Worm (Caenorhabditis elegans): ENCODE measurements around the gene nhr-50.

The nhr-50 gene

DNA sequence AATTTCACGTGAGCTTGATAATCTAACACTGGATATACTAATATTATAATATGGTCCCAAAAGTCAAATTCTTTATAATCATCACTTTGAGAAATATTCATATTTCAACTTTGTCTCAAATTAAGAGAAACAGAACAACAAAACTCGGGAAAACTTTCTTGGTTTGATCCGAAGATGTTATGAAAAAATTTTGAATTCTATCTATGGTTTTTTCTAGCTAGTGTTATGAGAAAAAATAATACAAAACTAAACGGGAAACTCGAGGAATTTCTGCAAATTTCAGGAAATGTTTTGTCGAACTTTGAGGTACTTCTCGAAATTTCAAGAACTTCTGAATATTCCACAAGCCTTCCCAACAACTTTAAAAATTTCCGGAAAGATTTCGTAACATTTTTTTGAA lies 49.5 kb downstream of the nhr-50 start, which contains the start of gene srw-59:
srw-59 (minus strand) TSS at position 101 of the 400 bp plus-strand sequence.
- TF ChIP-seq Y67H2A.10 (GFP tag; conservative IDR thresholded peaks at IDR 0.05) (no peak), tlf-1 (GFP tag; optimal IDR thresholded peaks at IDR 0.05) (no peak), F23B12.7 (tag; optimal IDR thresholded peaks at IDR 0.05; ENCODE audit: insufficient read depth) (no peak), nhr-179 (tag; optimal IDR thresholded peaks at IDR 0.05) (no peak), akir-1 (GFP tag; optimal IDR thresholded peaks at IDR 0.05) (no peak), K11D2.4 (GFP tag; IDR thresholded peaks at IDR 0.05) (no peak), ccch-3 (GFP tag; optimal IDR thresholded peaks at IDR 0.05) (no peak), sdz-38 (tag; optimal IDR thresholded peaks at IDR 0.05) (no peak), let-607 (tag; optimal IDR thresholded peaks at IDR 0.05) (no peak), Y53F4B.3 (GFP tag; IDR thresholded peaks at IDR 0.05) (no peak), snpc-1.3 (tag; optimal IDR thresholded peaks at IDR 0.05; ENCODE audit: insufficient read depth) (no peak), ztf-26 (tag; optimal IDR thresholded peaks at IDR 0.05) (no peak), hlh-12 (tag; optimal IDR thresholded peaks at IDR 0.05) (no peak), zfh-2 (GFP tag; conservative IDR thresholded peaks at IDR 0.05) (no peak)
